Worm (Caenorhabditis elegans): ENCODE measurements around the gene C55A1.7.
"Not testable (repeated sequence)": the region's sequence is repeated elsewhere in the genome, so short reads cannot be mapped to it uniquely, and the experiment has no call there.

Gene C55A1.7

DNA sequence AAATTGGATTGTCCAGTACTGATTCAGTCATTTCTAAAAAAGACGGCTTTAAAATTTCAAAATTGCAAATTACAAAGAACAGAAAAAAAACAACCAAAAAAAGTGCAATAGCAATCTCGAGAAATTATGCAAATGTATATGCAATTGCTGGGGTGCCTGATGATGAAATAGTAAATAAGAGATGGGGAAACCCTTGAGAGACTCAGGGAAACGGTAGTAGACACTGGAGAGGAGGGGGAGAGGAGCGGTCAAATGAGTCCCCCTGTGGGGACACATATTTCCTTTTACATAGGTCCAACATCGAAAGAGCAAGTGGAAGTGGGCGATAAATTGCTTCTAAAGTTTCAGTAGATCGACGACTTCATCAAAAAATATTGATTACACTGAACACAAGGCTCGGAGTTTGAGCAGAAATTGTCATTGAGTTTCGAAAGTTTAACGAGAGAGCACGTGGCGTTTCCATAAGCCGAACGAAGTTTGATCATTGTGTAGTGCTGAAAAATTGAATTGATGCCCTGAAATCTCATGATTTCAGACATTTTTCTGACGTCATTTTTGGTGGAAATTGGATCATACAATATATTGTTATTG is 37.0 kb downstream of the C55A1.7 start, which contains the start of the genes fbxa-153 and str-12:
Gene fbxa-153 (minus strand): TSS at position 35 of the 591 bp plus-strand sequence.
Gene str-12 (plus strand): TSS at position 541 of the 591 bp plus-strand sequence.
- peak; percentile 24 for TF ChIP-seq nfya-1 (tag; optimal IDR thresholded peaks at IDR 0.05)
- peak; percentile 5 for TF ChIP-seq ceh-18 (tag; optimal IDR thresholded peaks at IDR 0.05)
- no peak for TF ChIP-seq ceh-6 (GFP tag; optimal IDR thresholded peaks at IDR 0.05)
- peak; percentile 23 for TF ChIP-seq pha-2 (tag; optimal IDR thresholded peaks at IDR 0.05)
- TF ChIP-seq tbx-2 (tag; optimal IDR thresholded peaks at IDR 0.05) = peak; percentile 51
- TF ChIP-seq unc-42 (tag; optimal IDR thresholded peaks at IDR 0.05) = peak; percentile 77
- TF ChIP-seq unc-55 (GFP tag; optimal IDR thresholded peaks at IDR 0.05) = peak; percentile 19
- TF ChIP-seq lim-6 (tag; optimal IDR thresholded peaks at IDR 0.05) = peak; percentile 11
- TF ChIP-seq ceh-34 (tag; optimal IDR thresholded peaks at IDR 0.05) = peak; percentile 73
- peak; percentile 56 for TF ChIP-seq ref-2 (tag; optimal IDR thresholded peaks at IDR 0.05)
- TF ChIP-seq ceh-31 (tag; optimal IDR thresholded peaks at IDR 0.05) = peak; percentile 76
- no peak for TF ChIP-seq Y22D7AL.16 (tag; optimal IDR thresholded peaks at IDR 0.05)
- peak; percentile 74 for TF ChIP-seq ceh-14 (tag; optimal IDR thresholded peaks at IDR 0.05)
- no peak for TF ChIP-seq pax-1 (tag; optimal IDR thresholded peaks at IDR 0.05)

DNA sequence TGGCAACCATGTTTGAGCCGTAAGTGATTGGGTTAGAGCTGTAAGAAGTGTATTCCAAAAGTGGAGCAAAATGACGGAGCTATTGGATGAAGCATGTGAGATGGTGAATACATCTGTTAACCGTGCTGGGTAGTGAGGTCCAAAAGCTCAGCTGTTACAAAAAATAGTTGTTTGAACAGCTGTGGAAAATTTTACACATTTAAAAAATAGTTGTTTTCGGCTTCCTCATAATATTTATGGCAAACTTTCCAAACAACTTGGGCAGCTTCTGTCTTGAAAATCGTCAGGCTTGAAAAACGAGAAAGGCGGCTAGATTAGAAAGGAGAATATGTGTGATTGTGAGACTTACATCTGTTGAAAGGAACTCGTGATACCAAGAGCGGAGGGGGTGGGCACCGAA is 42.4 kb downstream of the C55A1.7 start, which contains the start of gene fbxa-154:
Gene fbxa-154 (minus strand): TSS at position 101 of the 400 bp plus-strand sequence.
- TF ChIP-seq ceh-31 (tag; optimal IDR thresholded peaks at IDR 0.05) (no peak), ceh-30 (tag; optimal IDR thresholded peaks at IDR 0.05) (no peak), mec-3 (tag; optimal IDR thresholded peaks at IDR 0.05; ENCODE audit: borderline replicate concordance) (no peak), F13H6.1 (tag; optimal IDR thresholded peaks at IDR 0.05) (no peak), fkh-10 (GFP tag; optimal IDR thresholded peaks at IDR 0.05) (no peak), ceh-9 (tag; optimal IDR thresholded peaks at IDR 0.05) (no peak), lin-11 (tag; optimal IDR thresholded peaks at IDR 0.05) (no peak), ceh-18 (tag; optimal IDR thresholded peaks at IDR 0.05) (no peak), sox-4 (tag; optimal IDR thresholded peaks at IDR 0.05) (no peak), rnt-1 (tag; optimal IDR thresholded peaks at IDR 0.05) (no peak), eyg-1 (tag; optimal IDR thresholded peaks at IDR 0.05) (no peak), fkh-6 (tag; optimal IDR thresholded peaks at IDR 0.05) (no peak), pat-9 (tag; optimal IDR thresholded peaks at IDR 0.05) (no peak), ama-1 (optimal IDR thresholded peaks at IDR 0.05) (no peak), T23F11.4 (GFP tag; optimal IDR thresholded peaks at IDR 0.05) (no peak), hlh-13 (GFP tag; optimal IDR thresholded peaks at IDR 0.05) (no peak), dmd-4 (tag; optimal IDR thresholded peaks at IDR 0.05; ENCODE audit: borderline replicate concordance) (no peak), ceh-34 (tag; optimal IDR thresholded peaks at IDR 0.05) (no peak)

DNA sequence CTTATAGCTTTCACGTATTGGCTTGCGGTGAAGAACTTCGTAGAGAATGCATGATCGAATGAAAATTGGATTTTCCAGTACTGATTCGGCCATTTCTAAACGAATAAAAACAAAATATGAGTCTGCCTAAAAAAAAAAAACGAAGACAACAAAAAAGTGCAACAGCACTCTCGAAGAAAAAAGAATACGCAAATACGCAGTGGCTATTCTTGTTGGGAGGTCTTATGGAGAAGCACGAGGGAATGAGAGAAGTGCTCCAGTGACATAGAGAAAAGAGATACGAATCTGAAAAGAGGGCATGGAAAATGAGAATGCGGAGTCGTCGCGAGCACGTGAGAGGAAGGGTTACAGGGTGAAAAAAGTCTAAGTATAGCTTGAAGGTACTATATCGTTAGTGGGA is 45.2 kb downstream of the C55A1.7 start, which contains the start of gene fbxa-152:
Gene fbxa-152 (minus strand): TSS at position 101 of the 400 bp plus-strand sequence.
- TF ChIP-seq unc-55 (GFP tag; optimal IDR thresholded peaks at IDR 0.05) = no peak
- no peak for TF ChIP-seq ceh-31 (tag; optimal IDR thresholded peaks at IDR 0.05)

DNA sequence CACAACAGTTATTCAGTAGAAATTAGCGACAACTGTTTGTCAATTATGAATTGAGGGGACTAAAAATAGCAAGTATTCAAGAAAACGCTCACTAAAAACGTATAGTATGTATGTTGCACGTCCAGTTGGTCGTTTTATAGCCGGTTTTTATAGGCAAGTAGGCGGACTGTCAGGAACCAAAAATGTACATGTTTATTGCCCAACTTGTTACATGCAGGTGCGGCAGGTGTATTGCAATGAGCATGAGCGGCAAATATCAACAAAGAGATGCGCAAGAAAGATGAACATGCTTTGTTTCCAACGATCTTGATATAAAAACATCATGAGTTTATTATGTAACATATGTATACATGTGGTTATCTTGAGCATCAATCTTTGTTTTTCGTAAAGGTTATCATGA is 47.7 kb downstream of the C55A1.7 start, which contains the start of gene B0391.14:
Gene B0391.14 (minus strand): TSS at position 101 of the 400 bp plus-strand sequence.
- TF ChIP-seq ceh-9, ceh-2, lim-6 (tag; optimal IDR thresholded peaks at IDR 0.05): not testable (repeated sequence)

Measured in whole organism, late embryonic.